Worm (Caenorhabditis elegans): Measurements from ENCODE around the gene M162.15.

ce11 chrV:19801033-19801432, 29.5 kb upstream of the M162.15 start, which contains the start of gene Y116F11B.2:
- TF ChIP-seq lin-11 (tag; optimal IDR thresholded peaks at IDR 0.05) (no peak), ceh-2 (tag; optimal IDR thresholded peaks at IDR 0.05) (no peak), gmeb-2 (tag; optimal IDR thresholded peaks at IDR 0.05) (no peak), hlh-30 (tag; optimal IDR thresholded peaks at IDR 0.05; ENCODE audit: insufficient read depth) (no peak), rnt-1 (tag; optimal IDR thresholded peaks at IDR 0.05) (no peak), pha-2 (tag; optimal IDR thresholded peaks at IDR 0.05) (no peak), pqm-1 (tag; optimal IDR thresholded peaks at IDR 0.05) (no peak), fax-1 (tag; optimal IDR thresholded peaks at IDR 0.05) (no peak), hlh-6 (tag; optimal IDR thresholded peaks at IDR 0.05) (no peak), elt-2 (tag; optimal IDR thresholded peaks at IDR 0.05) (no peak), fkh-10 (GFP tag; optimal IDR thresholded peaks at IDR 0.05) (no peak)

Measured in whole organism, late embryonic.